Fruit fly (Drosophila melanogaster) whole organism, wandering third instar larva: ENCODE measurements around the gene PGAP1.

Source experiments
- Abd-B ChIP-seq: fragments of >200 bp; optimal IDR thresholded peaks from 2 replicates; lab custom pipeline; 2017; ENCODE audit warnings: missing biosample characterization, missing genetic modification characterization
- CG32264 ChIP-seq: fragments of 200-800 bp; sonication (Bioruptor generic); optimal IDR thresholded peaks from 2 replicates; lab custom pipeline; 2016; ENCODE audit warnings: missing biosample characterization, missing genetic modification characterization
- CG9705 ChIP-seq: fragments of 200-800 bp; sonication (Bioruptor generic); optimal IDR thresholded peaks from 2 replicates; lab custom pipeline; 2018; ENCODE audit warnings: missing biosample characterization, mild to moderate bottlenecking, missing genetic modification characterization
- CrebA ChIP-seq: fragments of 200-800 bp; sonication (Bioruptor generic); optimal IDR thresholded peaks from 2 replicates; lab custom pipeline; 2016; ENCODE audit warnings: missing biosample characterization, mild to moderate bottlenecking, missing genetic modification characterization, borderline replicate concordance
- Dfd ChIP-seq: fragments of >200 bp; optimal IDR thresholded peaks from 2 replicates; lab custom pipeline; 2017; ENCODE audit warnings: missing biosample characterization, missing genetic modification characterization
- Dif ChIP-seq: fragments of 200-275, 200-300 bp; sonication (Bioruptor generic); optimal IDR thresholded peaks from 2 replicates; lab custom pipeline; 2018; ENCODE audit warnings: missing biosample characterization, missing genetic modification characterization; ENCODE audit not compliant: partially characterized antibody
- GATAd ChIP-seq: sonication (Bioruptor generic); optimal IDR thresholded peaks from 2 replicates; lab custom pipeline; 2016; ENCODE audit warnings: missing biosample characterization, missing genetic modification characterization
- HLH106 ChIP-seq: fragments of 200-800 bp; optimal IDR thresholded peaks from 3 replicates; lab custom pipeline; 2019; ENCODE audit warnings: missing biosample characterization, mild to moderate bottlenecking, missing genetic modification characterization, moderate library complexity
- Hnf4 ChIP-seq: fragments of 200-800 bp; sonication (Bioruptor generic); optimal IDR thresholded peaks from 2 replicates; lab custom pipeline; 2016; ENCODE audit warnings: missing biosample characterization, mild to moderate bottlenecking, missing genetic modification characterization
- Hr78 ChIP-seq: fragments of >200 bp; optimal IDR thresholded peaks from 2 replicates; lab custom pipeline; 2017; ENCODE audit warnings: missing biosample characterization, missing genetic modification characterization
- Hr83 ChIP-seq: fragments of 200-300 bp; sonication (Bioruptor generic); optimal IDR thresholded peaks from 2 replicates; lab custom pipeline; 2016; ENCODE audit warnings: missing biosample characterization, mild to moderate bottlenecking, missing genetic modification characterization, moderate library complexity; ENCODE audit not compliant: poor library complexity, severe bottlenecking
- Jra ChIP-seq: sonication (Bioruptor generic); optimal IDR thresholded peaks from 2 replicates; lab custom pipeline; 2016; ENCODE audit warnings: missing biosample characterization, missing genetic modification characterization
- Mio ChIP-seq: sonication (Bioruptor generic); optimal IDR thresholded peaks from 2 replicates; lab custom pipeline; 2016; ENCODE audit warnings: missing biosample characterization, missing genetic modification characterization
- Myc ChIP-seq: fragments of >200 bp; optimal IDR thresholded peaks from 2 replicates; lab custom pipeline; 2017
- N ChIP-seq: fragments of >200 bp; optimal IDR thresholded peaks from 2 replicates; lab custom pipeline; 2018; ENCODE audit warnings: missing biosample characterization, missing external identifiers, missing genetic modification characterization
- OdsH ChIP-seq: fragments of 200-800 bp; sonication (Bioruptor generic); optimal IDR thresholded peaks from 2 replicates; lab custom pipeline; 2016; ENCODE audit warnings: missing biosample characterization, mild to moderate bottlenecking, missing genetic modification characterization
- Rel ChIP-seq, 2 experiments: fragments of 200-800 bp; sonication (Bioruptor generic) in 1 of 2; optimal IDR thresholded peaks; 2 replicates in 1 of 2; 3 replicates in 1 of 2; lab custom pipeline; 2016 to 2019; ENCODE audit warnings: mild to moderate bottlenecking in 2 of 2, missing biosample characterization in 2 of 2, missing genetic modification characterization in 2 of 2, moderate library complexity in 1 of 2
- Sp1 ChIP-seq: fragments of 200-800 bp; sonication (Bioruptor generic); optimal IDR thresholded peaks from 3 replicates; lab custom pipeline; 2019; ENCODE audit warnings: missing biosample characterization, mild to moderate bottlenecking, missing genetic modification characterization, moderate library complexity
- Vsx2 ChIP-seq: fragments of 200-300, 225-300 bp; sonication (Bioruptor generic); optimal IDR thresholded peaks from 2 replicates; lab custom pipeline; 2018; ENCODE audit warnings: missing biosample characterization, missing genetic modification characterization; ENCODE audit not compliant: partially characterized antibody
- br ChIP-seq: fragments of 200-800 bp; sonication (Bioruptor generic); optimal IDR thresholded peaks from 2 replicates; lab custom pipeline; 2016; ENCODE audit warnings: missing biosample characterization, missing genetic modification characterization
- brk ChIP-seq: fragments of 200-800 bp; sonication (Bioruptor generic); optimal IDR thresholded peaks from 2 replicates; lab custom pipeline; 2016; ENCODE audit warnings: missing biosample characterization, mild to moderate bottlenecking, missing genetic modification characterization
- dl ChIP-seq, 2 experiments: fragments of 175-275, 200-275 bp in 1 of 2; fragments of 200-275 bp in 1 of 2; sonication (Bioruptor generic); optimal IDR thresholded peaks; lab custom pipeline; 2018; ENCODE audit warnings: mild to moderate bottlenecking in 2 of 2, missing biosample characterization in 2 of 2, missing genetic modification characterization in 2 of 2, moderate library complexity in 2 of 2; ENCODE audit not compliant: partially characterized antibody in 2 of 2, insufficient read depth in 1 of 2
- dmrt93B ChIP-seq: fragments of 200-800 bp; sonication (Bioruptor generic); optimal IDR thresholded peaks from 2 replicates; lab custom pipeline; 2018; ENCODE audit warnings: missing biosample characterization, mild to moderate bottlenecking, missing genetic modification characterization
- ey ChIP-seq: fragments of 200-800 bp; sonication (Bioruptor generic); optimal IDR thresholded peaks from 2 replicates; lab custom pipeline; 2016; ENCODE audit warnings: missing biosample characterization, missing genetic modification characterization
- foxo ChIP-seq, 2 experiments: fragments of 200-800 bp; sonication (Bioruptor generic); optimal IDR thresholded peaks; 2 replicates in 1 of 2; 3 replicates in 1 of 2; lab custom pipeline; 2016 to 2017; ENCODE audit warnings: missing biosample characterization in 2 of 2, missing genetic modification characterization in 2 of 2
- fru ChIP-seq: fragments of 200-800 bp; sonication (Bioruptor generic); optimal IDR thresholded peaks from 3 replicates; lab custom pipeline; 2016; ENCODE audit warnings: missing biosample characterization, mild to moderate bottlenecking, missing genetic modification characterization
- h ChIP-seq: fragments of 200-800 bp; sonication (Bioruptor generic); optimal IDR thresholded peaks from 3 replicates; lab custom pipeline; 2016; ENCODE audit warnings: missing biosample characterization, mild to moderate bottlenecking, missing genetic modification characterization
- jim ChIP-seq: fragments of 175-275, 200-325 bp; sonication (Bioruptor generic); optimal IDR thresholded peaks from 2 replicates; lab custom pipeline; 2016; ENCODE audit warnings: missing biosample characterization, mild to moderate bottlenecking, missing genetic modification characterization
- pan ChIP-seq: fragments of >200 bp; optimal IDR thresholded peaks from 2 replicates; lab custom pipeline; 2017
- psq ChIP-seq: fragments of 200-800 bp; sonication (Bioruptor generic); optimal IDR thresholded peaks from 3 replicates; lab custom pipeline; 2017; ENCODE audit warnings: missing biosample characterization, mild to moderate bottlenecking, missing genetic modification characterization, moderate library complexity
- rgr ChIP-seq: fragments of 200-800 bp; sonication (Bioruptor generic); optimal IDR thresholded peaks from 3 replicates; lab custom pipeline; 2016; ENCODE audit warnings: missing biosample characterization, mild to moderate bottlenecking, missing genetic modification characterization
- sage ChIP-seq: fragments of 200-800 bp; sonication (Bioruptor generic); optimal IDR thresholded peaks from 2 replicates; lab custom pipeline; 2016; ENCODE audit warnings: missing biosample characterization, mild to moderate bottlenecking, missing genetic modification characterization
- sv ChIP-seq: fragments of 200-800 bp; sonication (Bioruptor generic); optimal IDR thresholded peaks from 3 replicates; lab custom pipeline; 2016; ENCODE audit warnings: missing biosample characterization, missing genetic modification characterization
- tai ChIP-seq: sonication (Bioruptor generic); optimal IDR thresholded peaks from 2 replicates; lab custom pipeline; 2016; ENCODE audit warnings: missing biosample characterization, missing genetic modification characterization
- usp ChIP-seq: fragments of >200 bp; optimal IDR thresholded peaks from 2 replicates; lab custom pipeline; 2017; ENCODE audit warnings: missing biosample characterization, missing genetic modification characterization
- woc ChIP-seq: sonication (Bioruptor generic); optimal IDR thresholded peaks from 2 replicates; lab custom pipeline; 2016; ENCODE audit warnings: missing biosample characterization, mild to moderate bottlenecking, missing genetic modification characterization

PGAP1 gene

DNA sequence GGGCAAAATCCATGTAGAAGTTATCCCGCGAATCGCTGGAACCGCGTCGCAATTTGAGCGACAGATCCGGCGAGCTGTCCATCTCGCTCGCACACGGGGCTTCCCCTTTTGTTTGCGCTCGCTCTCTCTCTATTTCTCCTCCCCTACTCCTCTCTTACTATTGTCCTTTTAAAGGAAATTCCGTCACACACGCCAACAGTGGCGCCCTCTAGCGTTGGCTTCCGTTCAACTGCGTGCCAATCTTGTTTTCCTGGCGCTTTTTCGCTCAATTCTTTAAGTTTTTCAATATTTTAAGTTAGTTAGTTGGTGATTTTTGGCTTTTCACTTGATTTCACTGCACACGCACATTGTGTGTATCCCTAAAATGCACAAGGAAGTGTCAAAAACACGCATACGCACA, 27.3 kb downstream of the PGAP1 start:
- TF ChIP-seq psq (GFP tag; lab: Kevin White, UChicago), result no peak
- TF ChIP-seq CG9705 (GFP tag; lab: Kevin White, UChicago), result no peak

DNA sequence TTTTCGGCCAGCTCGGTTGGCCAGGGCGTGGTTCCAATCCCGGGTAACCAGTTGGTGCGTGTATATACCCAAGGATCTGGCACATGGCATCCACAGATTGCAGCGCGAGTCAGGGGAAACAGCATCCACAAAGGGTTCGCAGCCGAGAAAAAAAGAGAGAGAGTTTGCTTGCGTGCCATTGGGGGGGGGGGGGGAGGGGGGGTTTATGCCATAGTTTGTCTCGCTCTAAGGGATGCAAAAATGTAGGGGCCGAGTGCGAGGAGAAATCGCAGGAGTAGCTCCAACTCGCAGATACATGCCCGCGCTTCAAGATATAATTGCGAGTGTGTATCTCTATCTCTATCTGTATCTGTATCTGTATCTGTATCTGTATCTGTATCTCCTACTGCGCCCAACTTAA, 39.3 kb downstream of the PGAP1 start:
- TF ChIP-seq OdsH (GFP tag; lab: Kevin White, UChicago) (no peak), Dfd (GFP tag; lab: Kevin White, UChicago) (peak; percentile 70)

- no peak for TF ChIP-seq jim
- no peak for TF ChIP-seq tai (GFP tag; lab: Kevin White, UChicago)
- no peak for TF ChIP-seq fru (GFP tag; lab: Kevin White, UChicago)
- no peak for TF ChIP-seq Hnf4
- no peak for TF ChIP-seq woc
- TF ChIP-seq N (GFP tag; lab: Kevin White, UChicago), result no peak
- no peak for TF ChIP-seq h (GFP tag; lab: Kevin White, UChicago)
- TF ChIP-seq dmrt93B, result no peak
- no peak for TF ChIP-seq Hr83 (GFP tag; lab: Kevin White, UChicago)
- no peak for TF ChIP-seq CrebA (GFP tag; lab: Kevin White, UChicago)
- no peak for TF ChIP-seq Rel (GFP tag; optimal IDR thresholded peaks at IDR 0.05; lab: Kevin White, UChicago)
- no peak for TF ChIP-seq Rel (tag; optimal IDR thresholded peaks at IDR 0.05; lab: Kevin White, UChicago)
- no peak for TF ChIP-seq rgr (GFP tag; lab: Kevin White, UChicago)
- TF ChIP-seq Abd-B (GFP tag; lab: Kevin White, UChicago), result no peak
- no peak for TF ChIP-seq Jra (GFP tag; lab: Kevin White, UChicago)
- TF ChIP-seq HLH106 (tag; lab: Kevin White, UChicago), result no peak
- TF ChIP-seq, all 38 proteins: peak for 0
These were observed 39.9 kb downstream of the PGAP1 start for dm6 chrX:5649387-5649786.

DNA sequence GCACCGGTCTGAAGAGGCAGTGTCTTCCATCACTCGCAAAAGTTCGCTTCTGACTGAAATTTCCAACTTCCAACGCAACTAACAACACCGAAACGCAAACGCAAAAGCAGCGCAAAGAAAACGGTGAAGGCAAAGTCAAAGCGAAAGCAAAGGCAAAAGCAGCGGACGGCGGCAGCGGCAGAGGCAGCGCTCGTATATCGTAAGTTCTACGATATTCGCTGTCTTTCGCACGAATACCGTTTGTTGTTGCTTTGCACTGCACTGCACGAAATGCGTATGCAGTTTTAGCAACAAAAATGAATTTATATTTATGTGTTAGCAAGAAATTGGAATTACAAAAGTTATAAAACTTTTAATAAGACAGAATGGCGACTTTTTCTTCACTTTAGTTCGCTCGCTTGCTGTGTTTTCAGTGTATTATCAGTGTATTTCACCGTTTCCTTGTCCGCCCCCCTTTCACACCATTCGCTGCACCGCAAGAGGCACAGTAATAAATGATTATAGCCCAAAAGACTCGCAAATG, 40.8 kb downstream of the PGAP1 start, which contains the start of gene OtopLa:
OtopLa (minus strand) TSS at position 51 of the 523 bp plus-strand sequence.
- TF ChIP-seq rgr (GFP tag; lab: Kevin White, UChicago) (peak; percentile 59), sv (GFP tag; lab: Kevin White, UChicago) (peak; percentile 62), Hnf4 (peak; percentile 53), Hr83 (GFP tag; lab: Kevin White, UChicago) (no peak), psq (GFP tag; lab: Kevin White, UChicago) (peak; percentile 52), Vsx2 (GFP tag; lab: Kevin White, UChicago) (no peak), fru (GFP tag; lab: Kevin White, UChicago) (peak; percentile 78), ey (GFP tag; lab: Kevin White, UChicago) (peak; percentile 72), Sp1 (GFP tag; lab: Kevin White, UChicago) (peak; percentile 60), h (GFP tag; lab: Kevin White, UChicago) (peak; percentile 72), dl (GFP tag; optimal IDR thresholded peaks at IDR 0.05; lab: Kevin White, UChicago; ENCODE audit: insufficient read depth in 1 of 2, partially characterized antibody in 2 of 2) (no peak), Abd-B (GFP tag; lab: Kevin White, UChicago) (no peak), br (peak; percentile 63), CrebA (GFP tag; lab: Kevin White, UChicago) (no peak), sage (no peak), CG32264 (GFP tag; lab: Kevin White, UChicago) (peak; percentile 30), Dfd (GFP tag; lab: Kevin White, UChicago) (no peak), Myc (lab: Kevin White, UChicago) (no peak), usp (GFP tag; lab: Kevin White, UChicago) (no peak), brk (GFP tag; lab: Kevin White, UChicago) (peak; percentile 4), Hr78 (no peak), Mio (GFP tag; lab: Kevin White, UChicago) (no peak), Dif (GFP tag; lab: Kevin White, UChicago) (no peak), foxo (GFP tag; optimal IDR thresholded peaks at IDR 0.05; lab: Kevin White, UChicago) (peak in 1 of 2 experiments; percentile 81), N (GFP tag; lab: Kevin White, UChicago) (no peak), CG9705 (GFP tag; lab: Kevin White, UChicago) (peak; percentile 6), OdsH (GFP tag; lab: Kevin White, UChicago) (peak; percentile 61), Rel (GFP tag; optimal IDR thresholded peaks at IDR 0.05; lab: Kevin White, UChicago) (no peak), Rel (tag; optimal IDR thresholded peaks at IDR 0.05; lab: Kevin White, UChicago) (peak; percentile 18), HLH106 (tag; lab: Kevin White, UChicago) (peak; percentile 64), jim (no peak), woc (peak; percentile 22), pan (no peak), dmrt93B (peak; percentile 25), GATAd (GFP tag; lab: Kevin White, UChicago) (no peak)
